Fruit fly (Drosophila melanogaster) whole organism, pupa: ENCODE measurements around the gene CG4270.

ENCODE experiments used
- CG13204 ChIP-seq: fragments of 200-800 bp; sonication (Bioruptor generic); optimal IDR thresholded peaks from 2 replicates; lab custom pipeline; 2018; ENCODE audit warnings: missing biosample characterization, mild to moderate bottlenecking, missing genetic modification characterization, moderate library complexity
- CG17806 ChIP-seq: fragments of 200-800 bp; sonication (Bioruptor generic); optimal IDR thresholded peaks from 2 replicates; lab custom pipeline; 2018; ENCODE audit warnings: missing biosample characterization, mild to moderate bottlenecking, missing genetic modification characterization, moderate library complexity
- CG8159 ChIP-seq: fragments of 200-800 bp; sonication (Bioruptor generic); optimal IDR thresholded peaks from 3 replicates; lab custom pipeline; 2018; ENCODE audit warnings: missing biosample characterization, mild to moderate bottlenecking, missing genetic modification characterization, moderate library complexity
- CG8301 ChIP-seq: fragments of 200-800 bp; sonication (Bioruptor generic); optimal IDR thresholded peaks from 2 replicates; lab custom pipeline; 2018; ENCODE audit warnings: missing biosample characterization, mild to moderate bottlenecking, missing genetic modification characterization
- CG9948 ChIP-seq: fragments of 200-800 bp; sonication (Bioruptor generic); optimal IDR thresholded peaks from 2 replicates; lab custom pipeline; 2018; ENCODE audit warnings: missing biosample characterization, mild to moderate bottlenecking, missing genetic modification characterization, moderate library complexity
- EcR ChIP-seq: fragments of 200-800 bp; sonication (Bioruptor generic); optimal IDR thresholded peaks from 3 replicates; lab custom pipeline; 2019; ENCODE audit warnings: missing biosample characterization, missing genetic modification characterization, mild to moderate bottlenecking, moderate library complexity, missing genetic modification reagents
- Ets98B ChIP-seq: fragments of 200-800 bp; sonication (Bioruptor generic); IDR thresholded peaks from 2 replicates; pipeline ENCODE4 v1.3.6; 2022; ENCODE audit warnings: missing biosample characterization, missing genetic modification characterization
- Pif1A ChIP-seq: fragments of 200-800 bp; sonication (Bioruptor generic); optimal IDR thresholded peaks from 3 replicates; lab custom pipeline; 2016; ENCODE audit warnings: missing biosample characterization, missing genetic modification characterization
- Pif1B ChIP-seq: fragments of 200-800 bp; sonication (Bioruptor generic); optimal IDR thresholded peaks from 3 replicates; lab custom pipeline; 2016; ENCODE audit warnings: missing biosample characterization, missing genetic modification characterization
- fd96Ca ChIP-seq: fragments of 200-800 bp; sonication (Bioruptor generic); IDR thresholded peaks from 3 replicates; pipeline ENCODE4 v1.3.6; 2022; ENCODE audit warnings: missing biosample characterization, missing genetic modification characterization
- rn ChIP-seq: fragments of 200-800 bp; sonication (Bioruptor generic); IDR thresholded peaks from 2 replicates; pipeline ENCODE4 v1.3.6; 2022; ENCODE audit warnings: missing biosample characterization, missing genetic modification characterization

DNA sequence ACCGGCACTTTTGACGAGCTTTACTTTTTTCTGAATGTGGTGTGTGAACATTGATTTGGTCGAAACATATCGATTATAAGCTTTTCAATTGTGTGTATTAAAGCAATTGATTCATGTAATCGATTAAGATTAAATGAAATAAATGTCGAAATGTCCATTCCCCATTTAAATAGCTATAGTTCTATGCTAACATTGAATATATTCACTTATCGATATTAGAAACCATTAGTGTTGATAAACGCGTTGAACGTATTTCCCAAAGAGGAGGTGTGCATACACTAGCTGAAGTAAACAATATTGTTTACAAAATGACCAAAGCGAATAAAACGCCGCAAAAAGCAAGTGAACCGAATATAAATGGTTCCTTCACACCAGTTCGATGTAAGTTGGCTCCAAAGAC, 49.2 kb upstream of the CG4270 start, which contains the start of the genes Uch and CG34174:
- no peak for TF ChIP-seq rn (GFP tag; lab: Robert Waterston, UW)
- TF ChIP-seq CG9948 = no peak
- TF ChIP-seq CG13204 (GFP tag; lab: Kevin White, UChicago) = no peak
- TF ChIP-seq Pif1A (GFP tag; lab: Kevin White, UChicago) = no peak
- TF ChIP-seq Pif1B (GFP tag; lab: Kevin White, UChicago) = no peak
- no peak for TF ChIP-seq CG8159
- no peak for TF ChIP-seq CG17806 (tag; lab: Kevin White, UChicago)
- TF ChIP-seq CG8301 (tag; lab: Kevin White, UChicago) = no peak
- no peak for TF ChIP-seq Ets98B
- no peak for TF ChIP-seq fd96Ca (GFP tag; lab: Robert Waterston, UW)
- TF ChIP-seq EcR = no peak
